Worm (Caenorhabditis elegans): ENCODE data around the gene dpy-4.

DNA sequence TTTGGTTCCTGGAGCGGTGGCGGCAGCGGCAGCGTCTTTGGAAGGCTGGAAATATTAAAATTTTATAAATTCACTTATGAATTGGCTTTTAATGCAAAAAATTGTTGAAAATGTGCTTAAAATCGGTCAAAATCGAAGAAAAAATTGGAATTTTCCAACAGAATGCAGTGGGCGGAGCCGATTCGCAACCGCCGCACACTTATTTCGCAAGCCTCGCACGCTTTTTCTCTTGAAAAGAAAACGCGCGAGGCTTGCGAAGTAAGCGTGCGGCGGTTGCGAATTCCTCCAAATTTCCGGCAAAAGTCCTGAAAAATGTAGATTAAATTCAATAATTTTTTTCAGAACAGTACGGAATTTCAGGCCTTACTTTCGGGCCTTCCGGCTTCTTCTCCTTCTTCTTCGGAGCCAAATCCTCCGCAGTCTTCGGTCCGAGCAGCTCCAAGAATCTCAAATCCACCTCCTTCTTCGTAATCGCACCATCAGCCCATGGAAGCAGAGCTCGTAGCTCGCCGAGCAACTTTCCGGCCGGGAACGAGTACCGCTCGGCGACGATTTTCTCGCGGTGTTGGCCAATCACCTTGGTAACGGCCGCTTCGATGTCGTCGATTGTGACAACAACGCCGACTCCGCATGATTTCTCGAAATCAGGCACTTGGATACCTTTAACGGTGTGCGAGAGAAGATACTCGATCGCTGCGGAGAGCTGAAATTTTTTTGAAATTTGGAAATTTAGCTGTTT, 25.7 kb upstream of the dpy-4 start:
- TF ChIP-seq lsy-2 (tag; optimal IDR thresholded peaks at IDR 0.05): no peak
- TF ChIP-seq lin-32 (GFP tag; optimal IDR thresholded peaks at IDR 0.05): no peak
- TF ChIP-seq nhr-12 (tag; optimal IDR thresholded peaks at IDR 0.05): no peak
- TF ChIP-seq nhr-28 (tag; optimal IDR thresholded peaks at IDR 0.05): no peak
- TF ChIP-seq pha-4 (tag; optimal IDR thresholded peaks at IDR 0.05): no peak
- TF ChIP-seq mab-5 (tag; optimal IDR thresholded peaks at IDR 0.05): no peak
- no peak for TF ChIP-seq blmp-1 (tag; optimal IDR thresholded peaks at IDR 0.05)
